Worm (Caenorhabditis elegans) whole organism, mixed stage, embryonic: ENCODE measurements around the gene cyp-13A11.

Source experiments
- lsy-2 ChIP-seq: fragments of 150-350 bp; optimal IDR thresholded peaks from 2 replicates; lab custom pipeline; 2014; ENCODE audit warnings: missing biosample characterization, missing genetic modification characterization
- mep-1 ChIP-seq: fragments of 150-350 bp; optimal IDR thresholded peaks from 2 replicates; lab custom pipeline; 2017; ENCODE audit warnings: missing biosample characterization, missing genetic modification reagents, missing genetic modification characterization, inconsistent platforms
- nhr-12 ChIP-seq: fragments of 150-350 bp; optimal IDR thresholded peaks from 2 replicates; lab custom pipeline; 2014; ENCODE audit warnings: missing biosample characterization, missing genetic modification characterization
- nhr-76 ChIP-seq: sonication (generic microtip); optimal IDR thresholded peaks from 2 replicates; lab custom pipeline; 2017; ENCODE audit warnings: missing biosample characterization, missing genetic modification characterization
- pha-4 ChIP-seq: fragments of 150-350 bp; optimal IDR thresholded peaks from 2 replicates; lab custom pipeline; 2018; ENCODE audit warnings: missing biosample characterization, missing genetic modification reagents, missing genetic modification characterization
- unc-39 ChIP-seq: fragments of 150-350 bp; optimal IDR thresholded peaks from 2 replicates; lab custom pipeline; 2014; ENCODE audit warnings: missing biosample characterization, missing genetic modification characterization
- ztf-11 ChIP-seq: fragments of 150-350 bp; optimal IDR thresholded peaks from 2 replicates; lab custom pipeline; 2014; ENCODE audit warnings: missing biosample characterization, missing genetic modification characterization

ce11 chrIII:12993055-12993454 lies 27.8 kb upstream of the cyp-13A11 start:
- TF ChIP-seq lsy-2 (no peak), nhr-76 (tag; lab: Kevin White, UChicago) (no peak), mep-1 (no peak), nhr-12 (tag; lab: Kevin White, UChicago) (no peak), ztf-11 (tag; lab: Kevin White, UChicago) (no peak), pha-4 (tag; lab: Kevin White, UChicago) (no peak), unc-39 (tag; lab: Kevin White, UChicago) (no peak)
